Worm (Caenorhabditis elegans) whole organism, L1 larva: Measurements from ENCODE around the gene W09H1.4.

Source experiments
- C04F5.9 ChIP-seq: sonication (generic microtip); optimal IDR thresholded peaks from 2 replicates; lab custom pipeline; 2016; ENCODE audit warnings: missing genetic modification characterization, missing compliant biosample characterization
- C16A3.4 ChIP-seq: fragments of 150-350 bp; optimal IDR thresholded peaks from 2 replicates; lab custom pipeline; 2014; ENCODE audit warnings: missing biosample characterization, missing genetic modification characterization
- C34B4.2 ChIP-seq: sonication (generic microtip); optimal IDR thresholded peaks from 2 replicates; lab custom pipeline; 2017; ENCODE audit warnings: mild to moderate bottlenecking, missing genetic modification characterization, missing compliant biosample characterization
- F16B12.6 ChIP-seq: fragments of 150-350 bp; optimal IDR thresholded peaks from 2 replicates; lab custom pipeline; 2014; ENCODE audit warnings: missing biosample characterization, missing genetic modification characterization
- aha-1 ChIP-seq: fragments of 150-350 bp; optimal IDR thresholded peaks from 2 replicates; lab custom pipeline; 2014; ENCODE audit warnings: missing biosample characterization, missing genetic modification characterization
- alr-1 ChIP-seq: fragments of 200-800 bp; sonication (Bioruptor generic); optimal IDR thresholded peaks from 2 replicates; lab custom pipeline; 2018; ENCODE audit warnings: borderline replicate concordance, mild to moderate bottlenecking, missing genetic modification characterization, missing compliant biosample characterization
- aly-2 ChIP-seq: fragments of 150-350 bp; optimal IDR thresholded peaks from 2 replicates; lab custom pipeline; 2014; ENCODE audit warnings: missing biosample characterization, missing genetic modification characterization
- ama-1 ChIP-seq: fragments of 150-350 bp; optimal IDR thresholded peaks from 2 replicates; lab custom pipeline; 2014
- ceh-8 ChIP-seq: fragments of 200-800 bp; sonication (Bioruptor generic); optimal IDR thresholded peaks from 2 replicates; lab custom pipeline; 2018; ENCODE audit warnings: mild to moderate bottlenecking, missing genetic modification characterization, moderate library complexity, missing compliant biosample characterization
- ceh-82 ChIP-seq, 3 experiments: fragments of 150-350 bp in 1 of 3; sonication (generic microtip) in 2 of 3; optimal IDR thresholded peaks; 2 replicates each; lab custom pipeline; 2014 to 2017; ENCODE audit warnings: missing biosample characterization in 3 of 3, missing genetic modification characterization in 3 of 3
- dpl-1 ChIP-seq, 3 experiments: fragments of 150-350 bp in 2 of 3; sonication (generic microtip) in 1 of 3; optimal IDR thresholded peaks; 2 replicates each; lab custom pipeline; 2014 to 2017; ENCODE audit warnings: missing biosample characterization in 3 of 3, missing genetic modification characterization in 3 of 3, missing genetic modification reagents in 3 of 3
- dsc-1 ChIP-seq: sonication (generic microtip); optimal IDR thresholded peaks from 2 replicates; lab custom pipeline; 2016; ENCODE audit warnings: mild to moderate bottlenecking, missing genetic modification characterization, missing compliant biosample characterization
- efl-1 ChIP-seq, 4 experiments: fragments of 150-350 bp; optimal IDR thresholded peaks in 3 of 4; peaks in 1 of 4; 1 replicate in 1 of 4; 2 replicates in 3 of 4; lab custom pipeline; 2014; ENCODE audit warnings: missing biosample characterization in 2 of 4, missing genetic modification characterization in 2 of 4, missing genetic modification reagents in 2 of 4
- egl-13 ChIP-seq: sonication (generic microtip); optimal IDR thresholded peaks from 2 replicates; lab custom pipeline; 2016; ENCODE audit warnings: missing genotype, missing genetic modification reagents, missing genetic modification characterization, missing compliant biosample characterization
- egl-27 ChIP-seq, 2 experiments: fragments of 150-350 bp in 1 of 2; sonication (generic microtip); optimal IDR thresholded peaks; 3 replicates each; lab custom pipeline; 2017 to 2018; ENCODE audit warnings: missing biosample characterization in 2 of 2, missing genetic modification characterization in 2 of 2, missing genetic modification reagents in 2 of 2
- elt-2 ChIP-seq: sonication (generic microtip); optimal IDR thresholded peaks from 2 replicates; lab custom pipeline; 2016; ENCODE audit warnings: missing genetic modification characterization, mild to moderate bottlenecking, inconsistent platforms, missing compliant biosample characterization, missing genetic modification reagents
- fkh-8 ChIP-seq: sonication (generic microtip); optimal IDR thresholded peaks from 2 replicates; lab custom pipeline; 2016; ENCODE audit warnings: mild to moderate bottlenecking, missing genetic modification characterization, missing compliant biosample characterization
- fos-1 ChIP-seq: fragments of 150-350 bp; optimal IDR thresholded peaks from 2 replicates; lab custom pipeline; 2014; ENCODE audit warnings: missing biosample characterization, missing genetic modification characterization
- hpl-2 ChIP-seq: fragments of 150-350 bp; optimal IDR thresholded peaks from 2 replicates; lab custom pipeline; 2014; ENCODE audit warnings: missing biosample characterization, missing genetic modification reagents, missing genetic modification characterization
- irx-1 ChIP-seq: sonication (generic microtip); optimal IDR thresholded peaks from 2 replicates; lab custom pipeline; 2016; ENCODE audit warnings: missing genetic modification characterization, missing compliant biosample characterization
- jun-1 ChIP-seq: fragments of 150-350 bp; optimal IDR thresholded peaks from 2 replicates; lab custom pipeline; 2014; ENCODE audit warnings: missing biosample characterization, missing genetic modification reagents, missing genetic modification characterization
- lin-13 ChIP-seq: fragments of 150-350 bp; optimal IDR thresholded peaks from 2 replicates; lab custom pipeline; 2014; ENCODE audit warnings: missing biosample characterization, missing genetic modification reagents, missing genetic modification characterization
- lin-14 ChIP-seq: fragments of 200-800 bp; sonication (Bioruptor generic); optimal IDR thresholded peaks from 2 replicates; lab custom pipeline; 2018; ENCODE audit warnings: mild to moderate bottlenecking, missing genetic modification characterization, moderate library complexity, missing compliant biosample characterization
- lin-15B ChIP-seq: fragments of 150-350 bp; sonication (generic microtip); optimal IDR thresholded peaks from 3 replicates; lab custom pipeline; 2014; ENCODE audit warnings: missing biosample characterization, missing genetic modification characterization
- lin-35 ChIP-seq, 2 experiments: fragments of 150-350 bp; optimal IDR thresholded peaks; 2 replicates each; lab custom pipeline; 2014; ENCODE audit warnings: missing biosample characterization in 2 of 2, missing genetic modification characterization in 2 of 2, missing genetic modification reagents in 2 of 2
- mep-1 ChIP-seq: fragments of 150-350 bp; optimal IDR thresholded peaks from 2 replicates; lab custom pipeline; 2014; ENCODE audit warnings: missing biosample characterization, missing genetic modification characterization
- nhr-11 ChIP-seq: fragments of 150-350 bp; optimal IDR thresholded peaks from 2 replicates; lab custom pipeline; 2014; ENCODE audit warnings: missing biosample characterization, missing genetic modification characterization
- nhr-12 ChIP-seq: sonication (generic microtip); optimal IDR thresholded peaks from 2 replicates; lab custom pipeline; 2017; ENCODE audit warnings: missing biosample characterization, missing genetic modification characterization
- nhr-19 ChIP-seq: fragments of 200-800 bp; sonication (Bioruptor generic); conservative IDR thresholded peaks from 2 replicates; pipeline ENCODE4 v1.3.6; 2022; ENCODE audit warnings: missing genetic modification characterization, missing compliant biosample characterization
- nhr-28 ChIP-seq: fragments of 150-350 bp; optimal IDR thresholded peaks from 2 replicates; lab custom pipeline; 2014; ENCODE audit warnings: missing biosample characterization, missing genetic modification characterization
- nhr-47 ChIP-seq: sonication (generic microtip); optimal IDR thresholded peaks from 2 replicates; lab custom pipeline; 2016; ENCODE audit warnings: mild to moderate bottlenecking, missing genetic modification characterization, moderate library complexity, missing compliant biosample characterization
- nhr-71 ChIP-seq: sonication (generic microtip); optimal IDR thresholded peaks from 2 replicates; lab custom pipeline; 2016; ENCODE audit warnings: mild to moderate bottlenecking, missing genetic modification characterization, moderate library complexity, missing compliant biosample characterization
- nhr-85 ChIP-seq: sonication (generic microtip); peaks from one replicate; lab custom pipeline; 2016; ENCODE audit warnings: missing genetic modification characterization, inconsistent platforms, missing compliant biosample characterization
- nhr-90 ChIP-seq: sonication (generic microtip); optimal IDR thresholded peaks from 2 replicates; lab custom pipeline; 2016; ENCODE audit warnings: mild to moderate bottlenecking, missing genetic modification characterization, missing compliant biosample characterization; ENCODE audit not compliant: poor library complexity
- pag-3 ChIP-seq: sonication (generic microtip); optimal IDR thresholded peaks from 2 replicates; lab custom pipeline; 2017; ENCODE audit warnings: missing genetic modification characterization, mild to moderate bottlenecking, missing compliant biosample characterization, antibody characterized with exemption, borderline replicate concordance; ENCODE audit not compliant: insufficient read depth
- pax-3 ChIP-seq: fragments of 200-800 bp; sonication (Bioruptor generic); optimal IDR thresholded peaks from 2 replicates; lab custom pipeline; 2018; ENCODE audit warnings: mild to moderate bottlenecking, missing genetic modification characterization, moderate library complexity, missing compliant biosample characterization
- pqm-1 ChIP-seq: sonication (generic microtip); optimal IDR thresholded peaks from 3 replicates; lab custom pipeline; 2017; ENCODE audit warnings: missing biosample characterization, missing genetic modification characterization
- rnt-1 ChIP-seq: sonication (generic microtip); optimal IDR thresholded peaks from 2 replicates; lab custom pipeline; 2016; ENCODE audit warnings: mild to moderate bottlenecking, missing genetic modification characterization, moderate library complexity, missing compliant biosample characterization
- snu-23 ChIP-seq: sonication (generic microtip); optimal IDR thresholded peaks from 2 replicates; lab custom pipeline; 2016; ENCODE audit warnings: missing genetic modification characterization, missing compliant biosample characterization
- sox-4 ChIP-seq: sonication (generic microtip); optimal IDR thresholded peaks from 2 replicates; lab custom pipeline; 2016; ENCODE audit warnings: missing genetic modification characterization, missing compliant biosample characterization
- sup-37 ChIP-seq: fragments of 200-800 bp; sonication (Bioruptor generic); optimal IDR thresholded peaks from 2 replicates; lab custom pipeline; 2018; ENCODE audit warnings: mild to moderate bottlenecking, missing genetic modification characterization, missing compliant biosample characterization
- swsn-7 ChIP-seq: sonication (generic microtip); optimal IDR thresholded peaks from 2 replicates; lab custom pipeline; 2016; ENCODE audit warnings: missing genetic modification characterization, missing compliant biosample characterization
- tlp-1 ChIP-seq: fragments of 150-350 bp; optimal IDR thresholded peaks from 2 replicates; lab custom pipeline; 2014; ENCODE audit warnings: missing biosample characterization, missing genetic modification characterization
- unc-62 ChIP-seq: fragments of 150-350 bp; optimal IDR thresholded peaks from 2 replicates; lab custom pipeline; 2014; ENCODE audit warnings: missing biosample characterization, missing genetic modification reagents, missing genetic modification characterization
- unc-86 ChIP-seq: sonication (generic microtip); optimal IDR thresholded peaks from 2 replicates; lab custom pipeline; 2016; ENCODE audit warnings: missing genetic modification characterization, missing compliant biosample characterization
- unc-98 ChIP-seq: fragments of 200-800 bp; sonication (Bioruptor generic); IDR thresholded peaks from 2 replicates; pipeline ENCODE4 v1.3.6; 2022; ENCODE audit warnings: missing genetic modification characterization, missing compliant biosample characterization
- vab-15 ChIP-seq: sonication (generic microtip); optimal IDR thresholded peaks from 2 replicates; lab custom pipeline; 2017; ENCODE audit warnings: missing genotype, mild to moderate bottlenecking, missing genetic modification characterization, missing compliant biosample characterization

Gene W09H1.4

DNA sequence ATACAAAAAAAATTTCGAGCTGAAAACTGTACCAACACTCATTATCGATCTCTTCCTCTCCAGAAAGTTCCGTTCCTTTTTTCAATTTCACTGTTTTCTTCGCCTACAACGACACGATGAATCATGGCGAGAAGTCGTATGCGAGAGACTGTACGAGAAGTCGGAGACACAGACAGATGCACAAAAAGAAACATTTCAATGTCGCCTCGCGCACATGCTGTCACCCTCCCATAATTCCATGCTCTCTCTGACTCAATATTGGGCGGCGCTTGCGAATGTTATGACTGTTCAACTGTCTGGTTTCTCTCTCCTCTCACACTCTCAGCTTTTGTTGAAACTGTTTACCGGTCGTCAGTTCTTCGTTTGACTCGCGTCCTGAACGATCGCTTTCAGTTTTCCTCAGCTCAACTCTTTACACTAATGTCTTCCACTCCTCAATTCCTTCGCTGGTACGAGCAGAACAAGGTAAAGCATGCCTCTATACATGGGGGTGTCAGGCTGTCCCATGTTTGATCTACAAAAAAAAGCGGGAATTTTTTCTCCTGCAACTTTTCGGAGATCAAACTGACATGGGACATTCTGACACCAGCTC, 13.5 kb downstream of the W09H1.4 start:
- TF ChIP-seq rnt-1 (tag; lab: Kevin White, UChicago) (peak; percentile 8), C16A3.4 (tag; lab: Kevin White, UChicago) (no peak), dpl-1 (GFP tag; optimal IDR thresholded peaks at IDR 0.05; lab: Kevin White, UChicago) (peak in 1 of 3 experiments; percentile 28), lin-14 (GFP tag; lab: Kevin White, UChicago) (peak; percentile 37), dsc-1 (tag; lab: Kevin White, UChicago) (no peak), swsn-7 (peak; percentile 18), lin-35 (GFP tag; optimal IDR thresholded peaks at IDR 0.05; lab: Kevin White, UChicago) (peak; percentile 9 to 27), nhr-90 (tag; lab: Kevin White, UChicago) (peak; percentile 10), unc-86 (tag; lab: Kevin White, UChicago) (no peak), mep-1 (tag; lab: Kevin White, UChicago) (peak; percentile 33), pag-3 (tag; lab: Kevin White, UChicago) (no peak), snu-23 (GFP tag; lab: Kevin White, UChicago) (peak; percentile 3), C34B4.2 (no peak), aly-2 (tag; lab: Kevin White, UChicago) (no peak), jun-1 (peak; percentile 8), nhr-85 (peak; percentile 33), fkh-8 (no peak), ama-1 (no peak), nhr-71 (tag; lab: Kevin White, UChicago) (peak; percentile 1), efl-1 (optimal IDR thresholded peaks at IDR 0.05; lab: Kevin White, UChicago) (peak; percentile 26 to 49), efl-1 (GFP tag; optimal IDR thresholded peaks at IDR 0.05 in 1 of 2; lab: Kevin White, UChicago) (peak; percentile 6 to 93), fos-1 (tag; lab: Kevin White, UChicago) (peak; percentile 68)

- TF ChIP-seq efl-1 (optimal IDR thresholded peaks at IDR 0.05; lab: Kevin White, UChicago): peak in 1 of 2 experiments; percentile 8
- no peak for TF ChIP-seq efl-1 (GFP tag; optimal IDR thresholded peaks at IDR 0.05 in 1 of 2; lab: Kevin White, UChicago)
- TF ChIP-seq sup-37: no peak
These were observed 15.5 kb downstream of the W09H1.4 start for ce11 chrII:13198845-13199244.

DNA sequence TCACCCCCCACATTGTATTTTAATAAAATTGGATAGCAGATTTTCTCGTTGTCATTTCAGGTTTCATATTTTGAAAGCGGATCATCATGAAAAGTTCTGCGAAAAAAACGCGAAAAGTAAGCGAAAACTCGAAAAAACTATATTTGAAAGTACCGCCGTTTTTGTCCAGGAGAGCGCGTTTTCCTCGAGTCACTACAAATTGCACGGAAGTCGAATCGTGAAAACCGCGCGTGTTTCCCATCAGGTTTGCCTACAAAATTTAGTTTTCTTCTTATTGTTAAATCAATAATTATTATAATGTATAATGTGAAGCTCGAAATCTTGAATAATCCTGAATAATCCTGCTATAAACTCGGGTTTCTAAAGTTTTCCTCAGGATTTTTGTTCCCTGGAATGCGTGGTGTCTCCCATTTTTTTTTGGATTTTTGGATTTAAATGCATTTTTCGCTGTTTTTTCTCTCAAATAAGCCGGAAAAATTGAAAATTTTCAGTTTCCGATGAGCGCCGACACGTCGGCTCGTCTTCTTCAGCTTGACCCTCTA, 16.4 kb downstream of the W09H1.4 start, which contains the start of gene btf-1:
Gene btf-1 (plus strand): TSS at position 492 of the 542 bp plus-strand sequence.
- TF ChIP-seq nhr-12 (tag; lab: Kevin White, UChicago) (no peak), egl-27 (tag; optimal IDR thresholded peaks at IDR 0.05; lab: Kevin White, UChicago) (peak in 1 of 2 experiments; percentile 12), nhr-11 (no peak), alr-1 (tag; lab: Kevin White, UChicago) (no peak), nhr-47 (peak; percentile 95), irx-1 (tag; lab: Kevin White, UChicago) (peak; percentile 87), jun-1 (peak; percentile 61), lin-15B (tag; lab: Kevin White, UChicago) (peak; percentile 59), aha-1 (peak; percentile 23), unc-98 (GFP tag; lab: Robert Waterston, UW) (peak; percentile 87), ceh-8 (GFP tag; lab: Kevin White, UChicago) (peak; percentile 84), egl-13 (tag; lab: Kevin White, UChicago) (peak; percentile 80), nhr-19 (GFP tag; lab: Robert Waterston, UW) (peak; percentile 86), unc-62 (GFP tag; lab: Kevin White, UChicago) (no peak), sox-4 (tag; lab: Kevin White, UChicago) (peak; percentile 84), lin-13 (GFP tag; lab: Kevin White, UChicago) (peak; percentile 9), elt-2 (tag; lab: Kevin White, UChicago) (peak; percentile 78), swsn-7 (peak; percentile 83), tlp-1 (tag; lab: Kevin White, UChicago) (no peak), hpl-2 (GFP tag; lab: Kevin White, UChicago) (peak; percentile 45), pqm-1 (no peak), aly-2 (tag; lab: Kevin White, UChicago) (peak; percentile 52), ceh-82 (tag; optimal IDR thresholded peaks at IDR 0.05; lab: Kevin White, UChicago) (peak; percentile 6 to 56 (median 32)), nhr-28 (tag; lab: Kevin White, UChicago) (no peak), vab-15 (tag; lab: Kevin White, UChicago) (peak; percentile 48), nhr-71 (tag; lab: Kevin White, UChicago) (peak; percentile 93), pax-3 (tag; lab: Kevin White, UChicago) (peak; percentile 97), F16B12.6 (tag; lab: Kevin White, UChicago) (no peak), snu-23 (GFP tag; lab: Kevin White, UChicago) (peak; percentile 85), C04F5.9 (tag; lab: Kevin White, UChicago) (peak; percentile 82)
